Worm (Caenorhabditis elegans) whole organism, mixed stage, embryonic: ENCODE results near the gene str-85.

Source experiments
- M03D4.4 ChIP-seq: sonication (generic microtip); optimal IDR thresholded peaks from 2 replicates; lab custom pipeline; 2017; ENCODE audit warnings: mild to moderate bottlenecking, missing genetic modification characterization, missing compliant biosample characterization
- bed-3 ChIP-seq: fragments of 200-800 bp; sonication (Bioruptor generic); optimal IDR thresholded peaks from 3 replicates; lab custom pipeline; 2018; ENCODE audit warnings: mild to moderate bottlenecking, missing genetic modification characterization, moderate library complexity, missing compliant biosample characterization
- blmp-1 ChIP-seq: fragments of 150-350 bp; optimal IDR thresholded peaks from 2 replicates; lab custom pipeline; 2014; ENCODE audit warnings: missing biosample characterization, missing genetic modification characterization
- ceh-39 ChIP-seq: fragments of 150-350 bp; optimal IDR thresholded peaks from 2 replicates; lab custom pipeline; 2014; ENCODE audit warnings: missing biosample characterization, missing genetic modification characterization
- ceh-43 ChIP-seq: fragments of 200-800 bp; sonication (Bioruptor generic); optimal IDR thresholded peaks from 2 replicates; lab custom pipeline; 2018; ENCODE audit warnings: mild to moderate bottlenecking, missing genetic modification characterization, moderate library complexity, missing compliant biosample characterization
- ceh-83 ChIP-seq: fragments of 200-800 bp; sonication (Bioruptor generic); optimal IDR thresholded peaks from 2 replicates; lab custom pipeline; 2018; ENCODE audit warnings: mild to moderate bottlenecking, missing genetic modification characterization, missing compliant biosample characterization
- ces-1 ChIP-seq: fragments of 150-350 bp; optimal IDR thresholded peaks from 2 replicates; lab custom pipeline; 2014; ENCODE audit warnings: missing biosample characterization, missing genetic modification reagents, missing genetic modification characterization
- cnd-1 ChIP-seq: fragments of 200-800 bp; sonication (Bioruptor generic); optimal IDR thresholded peaks from 2 replicates; lab custom pipeline; 2018; ENCODE audit warnings: mild to moderate bottlenecking, missing genetic modification characterization, missing compliant biosample characterization
- elt-1 ChIP-seq: sonication (generic microtip); optimal IDR thresholded peaks from 2 replicates; lab custom pipeline; 2017; ENCODE audit warnings: missing genetic modification characterization, mild to moderate bottlenecking, missing compliant biosample characterization, antibody characterized with exemption, moderate library complexity, borderline replicate concordance; ENCODE audit not compliant: insufficient read depth
- elt-3 ChIP-seq: fragments of 150-350 bp; optimal IDR thresholded peaks from 2 replicates; lab custom pipeline; 2014; ENCODE audit warnings: missing biosample characterization, missing genetic modification characterization
- flh-1 ChIP-seq: fragments of 200-800 bp; sonication (Bioruptor generic); optimal IDR thresholded peaks from 2 replicates; lab custom pipeline; 2018; ENCODE audit warnings: mild to moderate bottlenecking, missing genetic modification characterization, moderate library complexity, missing compliant biosample characterization
- ham-2 ChIP-seq: fragments of 200-800 bp; sonication (Bioruptor generic); optimal IDR thresholded peaks from 2 replicates; lab custom pipeline; 2018; ENCODE audit warnings: mild to moderate bottlenecking, missing genetic modification characterization, missing compliant biosample characterization
- lin-13 ChIP-seq: fragments of 150-350 bp; optimal IDR thresholded peaks from 2 replicates; lab custom pipeline; 2014; ENCODE audit warnings: missing biosample characterization, missing genetic modification characterization
- lin-32 ChIP-seq: fragments of 200-800 bp; sonication (Bioruptor generic); optimal IDR thresholded peaks from 2 replicates; lab custom pipeline; 2018; ENCODE audit warnings: mild to moderate bottlenecking, missing genetic modification characterization, missing compliant biosample characterization
- lsy-2 ChIP-seq: fragments of 150-350 bp; optimal IDR thresholded peaks from 2 replicates; lab custom pipeline; 2014; ENCODE audit warnings: missing biosample characterization, missing genetic modification characterization
- mab-5 ChIP-seq: fragments of 150-350 bp; optimal IDR thresholded peaks from 2 replicates; lab custom pipeline; 2014; ENCODE audit warnings: missing biosample characterization, missing genetic modification characterization
- mep-1 ChIP-seq: fragments of 150-350 bp; optimal IDR thresholded peaks from 2 replicates; lab custom pipeline; 2017; ENCODE audit warnings: missing biosample characterization, missing genetic modification reagents, missing genetic modification characterization, inconsistent platforms
- mls-2 ChIP-seq: sonication (generic microtip); optimal IDR thresholded peaks from 2 replicates; lab custom pipeline; 2016; ENCODE audit warnings: mild to moderate bottlenecking, missing genetic modification characterization, moderate library complexity, missing compliant biosample characterization
- nhr-12 ChIP-seq: fragments of 150-350 bp; optimal IDR thresholded peaks from 2 replicates; lab custom pipeline; 2014; ENCODE audit warnings: missing biosample characterization, missing genetic modification characterization
- nhr-2 ChIP-seq: fragments of 150-350 bp; optimal IDR thresholded peaks from 2 replicates; lab custom pipeline; 2014; ENCODE audit warnings: missing biosample characterization, missing genetic modification characterization
- nhr-237 ChIP-seq: fragments of 150-350 bp; optimal IDR thresholded peaks from 2 replicates; lab custom pipeline; 2014; ENCODE audit warnings: missing biosample characterization, missing genetic modification characterization
- nhr-28 ChIP-seq: fragments of 150-350 bp; optimal IDR thresholded peaks from 2 replicates; lab custom pipeline; 2014; ENCODE audit warnings: missing biosample characterization, missing genetic modification characterization
- nhr-76 ChIP-seq: sonication (generic microtip); optimal IDR thresholded peaks from 2 replicates; lab custom pipeline; 2017; ENCODE audit warnings: missing biosample characterization, missing genetic modification characterization
- pha-4 ChIP-seq: fragments of 150-350 bp; optimal IDR thresholded peaks from 2 replicates; lab custom pipeline; 2018; ENCODE audit warnings: missing biosample characterization, missing genetic modification reagents, missing genetic modification characterization
- sem-2 ChIP-seq: fragments of 200-800 bp; sonication (Bioruptor generic); optimal IDR thresholded peaks from 2 replicates; lab custom pipeline; 2018; ENCODE audit warnings: mild to moderate bottlenecking, missing genetic modification characterization, missing compliant biosample characterization
- snpc-4 ChIP-seq: fragments of 150-350 bp; optimal IDR thresholded peaks from 2 replicates; lab custom pipeline; 2014; ENCODE audit warnings: missing biosample characterization, missing genetic modification characterization
- tbx-8 ChIP-seq: fragments of 200-800 bp; sonication (Bioruptor generic); optimal IDR thresholded peaks from 2 replicates; lab custom pipeline; 2018; ENCODE audit warnings: mild to moderate bottlenecking, missing genetic modification characterization, moderate library complexity, missing compliant biosample characterization
- unc-120 ChIP-seq: sonication (generic microtip); optimal IDR thresholded peaks from 2 replicates; lab custom pipeline; 2017; ENCODE audit warnings: missing genetic modification characterization, missing compliant biosample characterization; ENCODE audit not compliant: poor library complexity, severe bottlenecking
- unc-39 ChIP-seq: fragments of 150-350 bp; optimal IDR thresholded peaks from 2 replicates; lab custom pipeline; 2014; ENCODE audit warnings: missing biosample characterization, missing genetic modification characterization
- zip-8 ChIP-seq: fragments of 150-350 bp; optimal IDR thresholded peaks from 2 replicates; lab custom pipeline; 2014; ENCODE audit warnings: missing biosample characterization, missing genetic modification characterization
- ztf-11 ChIP-seq: fragments of 150-350 bp; optimal IDR thresholded peaks from 2 replicates; lab custom pipeline; 2014; ENCODE audit warnings: missing biosample characterization, missing genetic modification characterization

str-85 gene

ce11 chrV:8985740-8986139, at the start of gene str-85:
str-85 (minus strand) TSS chrV:8985840.
- TF ChIP-seq nhr-28 (tag; lab: Kevin White, UChicago): no peak
- TF ChIP-seq unc-120 (tag; lab: Kevin White, UChicago): no peak
- TF ChIP-seq lin-13 (tag; lab: Kevin White, UChicago): no peak
- no peak for TF ChIP-seq mab-5 (tag; lab: Kevin White, UChicago)
- TF ChIP-seq sem-2: no peak
- TF ChIP-seq mep-1 (tag; lab: Kevin White, UChicago): no peak
- no peak for TF ChIP-seq cnd-1 (tag; lab: Kevin White, UChicago)
- no peak for TF ChIP-seq bed-3 (GFP tag; lab: Kevin White, UChicago)
- no peak for TF ChIP-seq mls-2
- TF ChIP-seq zip-8 (tag; lab: Kevin White, UChicago): no peak
- no peak for TF ChIP-seq unc-39 (tag; lab: Kevin White, UChicago)
- TF ChIP-seq ceh-39: no peak
- no peak for TF ChIP-seq snpc-4 (tag; lab: Kevin White, UChicago)
- no peak for TF ChIP-seq M03D4.4 (tag; lab: Kevin White, UChicago)
- no peak for TF ChIP-seq nhr-12 (tag; lab: Kevin White, UChicago)
- TF ChIP-seq elt-3: no peak
- TF ChIP-seq pha-4 (tag; lab: Kevin White, UChicago): no peak
- no peak for TF ChIP-seq ces-1
- TF ChIP-seq nhr-237: no peak

- TF ChIP-seq mab-5 (tag; lab: Kevin White, UChicago) (no peak), ceh-43 (GFP tag; lab: Kevin White, UChicago) (no peak), lsy-2 (no peak), M03D4.4 (tag; lab: Kevin White, UChicago) (no peak), unc-39 (tag; lab: Kevin White, UChicago) (no peak), zip-8 (tag; lab: Kevin White, UChicago) (no peak), blmp-1 (tag; lab: Kevin White, UChicago) (no peak), tbx-8 (no peak), elt-1 (tag; lab: Kevin White, UChicago) (no peak), flh-1 (no peak), sem-2 (no peak), ham-2 (no peak)
- TF ChIP-seq, all 35 proteins: peak for 0
Observed at ce11 chrV:9033267-9033666, 47.6 kb upstream of the str-85 start, which contains the start of gene C25E10.4. C25E10.4 (plus strand) TSS chrV:9033567.

ce11 chrV:9030248-9030647, 44.6 kb upstream of the str-85 start, which contains the start of gene C25E10.5:
C25E10.5 (plus strand) TSS chrV:9030548.
- TF ChIP-seq lin-32 (GFP tag; lab: Kevin White, UChicago): no peak
- TF ChIP-seq blmp-1 (tag; lab: Kevin White, UChicago): no peak
- no peak for TF ChIP-seq nhr-28 (tag; lab: Kevin White, UChicago)
- TF ChIP-seq ces-1: no peak
- no peak for TF ChIP-seq unc-120 (tag; lab: Kevin White, UChicago)
- no peak for TF ChIP-seq lsy-2
- TF ChIP-seq mls-2: no peak
- no peak for TF ChIP-seq elt-1 (tag; lab: Kevin White, UChicago)
- TF ChIP-seq bed-3 (GFP tag; lab: Kevin White, UChicago): no peak
- TF ChIP-seq nhr-237: no peak
- no peak for TF ChIP-seq ztf-11 (tag; lab: Kevin White, UChicago)
- TF ChIP-seq mep-1 (tag; lab: Kevin White, UChicago): no peak
- TF ChIP-seq zip-8 (tag; lab: Kevin White, UChicago): no peak
- TF ChIP-seq sem-2: no peak

- TF ChIP-seq elt-3 (no peak), pha-4 (tag; lab: Kevin White, UChicago) (no peak), M03D4.4 (tag; lab: Kevin White, UChicago) (no peak), tbx-8 (no peak), snpc-4 (tag; lab: Kevin White, UChicago) (no peak), mep-1 (tag; lab: Kevin White, UChicago) (no peak), mab-5 (tag; lab: Kevin White, UChicago) (no peak), blmp-1 (tag; lab: Kevin White, UChicago) (no peak), ces-1 (no peak), nhr-76 (tag; lab: Kevin White, UChicago) (no peak), ceh-83 (GFP tag; lab: Kevin White, UChicago) (no peak), cnd-1 (tag; lab: Kevin White, UChicago) (no peak), nhr-12 (tag; lab: Kevin White, UChicago) (no peak), ztf-11 (tag; lab: Kevin White, UChicago) (no peak), ham-2 (no peak), elt-1 (tag; lab: Kevin White, UChicago) (no peak), nhr-2 (tag; lab: Kevin White, UChicago) (no peak)
Observed at ce11 chrV:9024713-9025112, 39.1 kb upstream of the str-85 start, which contains the start of gene bus-1. bus-1 (minus strand) TSS chrV:9024813.
